4 fruit fly cellular contexts compared by ENCODE assay signal in the genomic region with DNA sequence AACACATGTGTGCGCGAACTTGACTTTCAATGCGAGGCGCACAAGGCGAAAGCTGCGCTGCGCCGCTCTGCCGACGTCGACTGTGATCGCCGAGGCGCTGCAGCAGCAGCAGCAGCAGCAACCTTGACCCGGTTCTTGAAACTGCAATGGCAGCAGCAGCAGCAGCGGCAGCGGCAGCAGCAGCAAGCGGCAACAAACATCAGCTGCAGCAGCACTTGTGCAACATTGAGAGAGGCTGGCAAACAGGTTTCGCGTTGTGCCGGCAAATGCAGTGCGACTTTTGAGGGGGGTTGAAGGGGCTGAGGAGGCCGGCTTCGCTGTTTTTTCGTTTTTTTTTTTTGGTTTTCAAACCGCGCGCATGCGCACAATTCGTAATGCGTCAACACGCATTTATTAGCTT.
TF ChIP-seq lines count a peak whose summit lies in the region.

No protein-coding gene starts in this region.

- no peak for TF ChIP-seq CTCF in whole organism, embryonic (GFP tag; optimal IDR thresholded peaks at IDR 0.05; lab: Kevin White, UChicago)

TF ChIP-seq in whole organism, embryonic, 481 proteins besides CTCF, POLR2A, EP300 and RAD21 (continues in another document):
- no peak for TF ChIP-seq sisA (GFP tag; IDR thresholded peaks at IDR 0.05; lab: Robert Waterston, UW)
- no peak for TF ChIP-seq CG11247 (GFP tag; IDR thresholded peaks at IDR 0.05; lab: Robert Waterston, UW)
- no peak for TF ChIP-seq pros (GFP tag; optimal IDR thresholded peaks at IDR 0.05; lab: Kevin White, UChicago)
- TF ChIP-seq CG31441 (GFP tag; IDR thresholded peaks at IDR 0.05; lab: Robert Waterston, UW) = no peak
- 0 out of 2 replicates have a peak, but pooled peaks have one; percentile 31 for TF ChIP-seq inv (GFP tag; IDR thresholded peaks at IDR 0.05; lab: Robert Waterston, UW; ENCODE audit: partially characterized antibody)
- TF ChIP-seq Rfx (GFP tag; IDR thresholded peaks at IDR 0.05; lab: Robert Waterston, UW) = no peak
- no peak for TF ChIP-seq CG17361 (GFP tag; IDR thresholded peaks at IDR 0.05; lab: Robert Waterston, UW)
- no peak for TF ChIP-seq CG11085 (GFP tag; IDR thresholded peaks at IDR 0.05; lab: Robert Waterston, UW)
- TF ChIP-seq CG11456 (GFP tag; IDR thresholded peaks at IDR 0.05; lab: Robert Waterston, UW) = 0 out of 3 replicates have a peak, but pooled peaks have one; percentile 21
- no peak for TF ChIP-seq CG4707 (GFP tag; optimal IDR thresholded peaks at IDR 0.05; lab: Kevin White, UChicago)
- TF ChIP-seq CG10959 (GFP tag; IDR thresholded peaks at IDR 0.05; lab: Robert Waterston, UW) = no peak
- no peak for TF ChIP-seq Abd-B (GFP tag; optimal IDR thresholded peaks at IDR 0.05; lab: Kevin White, UChicago)
- peak; percentile 28 for TF ChIP-seq CG5180 (GFP tag; optimal IDR thresholded peaks at IDR 0.05; lab: Kevin White, UChicago)
- TF ChIP-seq CG3847 (GFP tag; IDR thresholded peaks at IDR 0.05; lab: Robert Waterston, UW) = no peak
- no peak for TF ChIP-seq disco-r (GFP tag; optimal IDR thresholded peaks at IDR 0.05; lab: Kevin White, UChicago)
- no peak for TF ChIP-seq CHES-1-like (GFP tag; optimal IDR thresholded peaks at IDR 0.05; lab: Kevin White, UChicago)
- TF ChIP-seq jigr1 (GFP tag; IDR thresholded peaks at IDR 0.05; lab: Robert Waterston, UW) = 0 out of 3 replicates have a peak, but pooled peaks have one; percentile 15
- no peak for TF ChIP-seq CG17829 (tag; optimal IDR thresholded peaks at IDR 0.05; lab: Kevin White, UChicago)
- no peak for TF ChIP-seq CG30020 (tag; optimal IDR thresholded peaks at IDR 0.05; lab: Kevin White, UChicago)
- TF ChIP-seq Drgx (GFP tag; IDR thresholded peaks at IDR 0.05; lab: Robert Waterston, UW) = peak; percentile 34
- TF ChIP-seq abd-A (tag; optimal IDR thresholded peaks at IDR 0.05; lab: Kevin White, UChicago) = no peak

TF ChIP-seq in whole organism, prepupa, 60 proteins besides CTCF, POLR2A, EP300 and RAD21:
- TF ChIP-seq ss (GFP tag; optimal IDR thresholded peaks at IDR 0.05; lab: Kevin White, UChicago) (peak in 1 of 2 experiments; percentile 36), Blimp-1 (GFP tag; optimal IDR thresholded peaks at IDR 0.05; lab: Kevin White, UChicago) (peak; percentile 34), Met (GFP tag; optimal IDR thresholded peaks at IDR 0.05; lab: Kevin White, UChicago) (no peak), CG11294 (GFP tag; IDR thresholded peaks at IDR 0.05; lab: Robert Waterston, UW) (0 out of 2 replicates have a peak, but pooled peaks have one; percentile 15), esn (GFP tag; optimal IDR thresholded peaks at IDR 0.05; lab: Kevin White, UChicago) (no peak), Eip75B (GFP tag; optimal IDR thresholded peaks at IDR 0.05; lab: Kevin White, UChicago) (peak; percentile 84), achi (GFP tag; optimal IDR thresholded peaks at IDR 0.05; lab: Kevin White, UChicago) (no peak), cyc (GFP tag; optimal IDR thresholded peaks at IDR 0.05; lab: Kevin White, UChicago) (no peak), Eip93F (GFP tag; optimal IDR thresholded peaks at IDR 0.05; lab: Kevin White, UChicago) (no peak), Eip78C (GFP tag; lab: Kevin White, UChicago) (peak; percentile 63), CG3919 (GFP tag; optimal IDR thresholded peaks at IDR 0.05; lab: Kevin White, UChicago) (no peak), dsx (GFP tag; optimal IDR thresholded peaks at IDR 0.05; lab: Kevin White, UChicago; ENCODE audit: poor library complexity, severe bottlenecking) (peak; percentile 69), CG6163 (GFP tag; IDR thresholded peaks at IDR 0.05; lab: Robert Waterston, UW) (peak; percentile 55; the same call in 2 of the 3 replicates), CG32006 (GFP tag; optimal IDR thresholded peaks at IDR 0.05; lab: Kevin White, UChicago) (peak; percentile 2), eg (GFP tag; IDR thresholded peaks at IDR 0.05; lab: Robert Waterston, UW) (0 out of 3 replicates have a peak, but pooled peaks have one; percentile 20), Smox (GFP tag; optimal IDR thresholded peaks at IDR 0.05; lab: Kevin White, UChicago) (no peak), acj6 (GFP tag; optimal IDR thresholded peaks at IDR 0.05; lab: Kevin White, UChicago) (no peak), CG3032 (tag; optimal IDR thresholded peaks at IDR 0.05; lab: Kevin White, UChicago) (no peak), CG7368 (GFP tag; optimal IDR thresholded peaks at IDR 0.05; lab: Kevin White, UChicago) (no peak)

TF ChIP-seq in whole organism, pupa, 21 proteins besides CTCF, POLR2A, EP300 and RAD21:
- TF ChIP-seq CG13204 (GFP tag; optimal IDR thresholded peaks at IDR 0.05; lab: Kevin White, UChicago) = peak; percentile 62
- 0 out of 2 replicates have a peak, but pooled peaks have one; percentile 33 for TF ChIP-seq rn (GFP tag; IDR thresholded peaks at IDR 0.05; lab: Robert Waterston, UW)
- peak; percentile 64 for TF ChIP-seq EcR (GFP tag; optimal IDR thresholded peaks at IDR 0.05; lab: Kevin White, UChicago)
- no peak for TF ChIP-seq Pif1B (GFP tag; optimal IDR thresholded peaks at IDR 0.05; lab: Kevin White, UChicago)
- 0 out of 3 replicates have a peak, but pooled peaks have one; percentile 34 for TF ChIP-seq CG4496 (GFP tag; IDR thresholded peaks at IDR 0.05; lab: Robert Waterston, UW)

TF ChIP-seq in whole organism, wandering third instar larva, 38 proteins besides CTCF, POLR2A, EP300 and RAD21:
- TF ChIP-seq CrebA (GFP tag; optimal IDR thresholded peaks at IDR 0.05; lab: Kevin White, UChicago; ENCODE audit: borderline replicate concordance) = no peak
- TF ChIP-seq ey (GFP tag; optimal IDR thresholded peaks at IDR 0.05; lab: Kevin White, UChicago) = no peak
- TF ChIP-seq usp (GFP tag; optimal IDR thresholded peaks at IDR 0.05; lab: Kevin White, UChicago) = no peak
- TF ChIP-seq N (GFP tag; optimal IDR thresholded peaks at IDR 0.05; lab: Kevin White, UChicago) = no peak
- TF ChIP-seq psq (GFP tag; optimal IDR thresholded peaks at IDR 0.05; lab: Kevin White, UChicago) = no peak
- TF ChIP-seq Jra (GFP tag; optimal IDR thresholded peaks at IDR 0.05; lab: Kevin White, UChicago) = no peak
- peak; percentile 31 for TF ChIP-seq Vsx2 (GFP tag; optimal IDR thresholded peaks at IDR 0.05; lab: Kevin White, UChicago; ENCODE audit: partially characterized antibody)
- no peak for TF ChIP-seq Hr83 (GFP tag; optimal IDR thresholded peaks at IDR 0.05; lab: Kevin White, UChicago; ENCODE audit: poor library complexity, severe bottlenecking)
- TF ChIP-seq sv (GFP tag; optimal IDR thresholded peaks at IDR 0.05; lab: Kevin White, UChicago) = no peak
- no peak for TF ChIP-seq brk (GFP tag; optimal IDR thresholded peaks at IDR 0.05; lab: Kevin White, UChicago)
- peak; percentile 25 for TF ChIP-seq Dif (GFP tag; optimal IDR thresholded peaks at IDR 0.05; lab: Kevin White, UChicago; ENCODE audit: partially characterized antibody)
- no peak for TF ChIP-seq foxo (GFP tag; optimal IDR thresholded peaks at IDR 0.05; lab: Kevin White, UChicago)
- TF ChIP-seq Dfd (GFP tag; optimal IDR thresholded peaks at IDR 0.05; lab: Kevin White, UChicago) = peak; percentile 39
- no peak for TF ChIP-seq dl (GFP tag; optimal IDR thresholded peaks at IDR 0.05; lab: Kevin White, UChicago; ENCODE audit: insufficient read depth in 1 of 2, partially characterized antibody in 2 of 2)
- no peak for TF ChIP-seq Hnf4 (GFP tag; optimal IDR thresholded peaks at IDR 0.05; lab: Kevin White, UChicago)
- no peak for TF ChIP-seq OdsH (GFP tag; optimal IDR thresholded peaks at IDR 0.05; lab: Kevin White, UChicago)
- TF ChIP-seq CG9705 (GFP tag; optimal IDR thresholded peaks at IDR 0.05; lab: Kevin White, UChicago) = no peak
- no peak for TF ChIP-seq rgr (GFP tag; optimal IDR thresholded peaks at IDR 0.05; lab: Kevin White, UChicago)
- no peak for TF ChIP-seq br (GFP tag; optimal IDR thresholded peaks at IDR 0.05; lab: Kevin White, UChicago)
- no peak for TF ChIP-seq Abd-B (GFP tag; optimal IDR thresholded peaks at IDR 0.05; lab: Kevin White, UChicago)
- TF ChIP-seq tai (GFP tag; optimal IDR thresholded peaks at IDR 0.05; lab: Kevin White, UChicago) = no peak
- TF ChIP-seq Myc (optimal IDR thresholded peaks at IDR 0.05; lab: Kevin White, UChicago) = no peak
- no peak for TF ChIP-seq Rel (GFP tag; optimal IDR thresholded peaks at IDR 0.05; lab: Kevin White, UChicago)
- TF ChIP-seq Rel (tag; optimal IDR thresholded peaks at IDR 0.05; lab: Kevin White, UChicago) = no peak
- no peak for TF ChIP-seq Mio (GFP tag; optimal IDR thresholded peaks at IDR 0.05; lab: Kevin White, UChicago)
- no peak for TF ChIP-seq CG32264 (GFP tag; optimal IDR thresholded peaks at IDR 0.05; lab: Kevin White, UChicago)
- no peak for TF ChIP-seq jim (GFP tag; optimal IDR thresholded peaks at IDR 0.05; lab: Kevin White, UChicago)
- TF ChIP-seq sage (GFP tag; optimal IDR thresholded peaks at IDR 0.05; lab: Kevin White, UChicago) = no peak
